Fruit fly (Drosophila melanogaster) whole organism, embryonic: ENCODE data around the gene CG32280.
A peak's percentile ranks its signal among the peaks of the same experiment; 100 is the strongest.

Experiments used
- Bteb2 ChIP-seq: fragments of 200-800 bp; sonication (Bioruptor generic); optimal IDR thresholded peaks from 2 replicates; lab custom pipeline; 2016; ENCODE audit warnings: missing biosample characterization, missing genetic modification characterization
- CG11085 ChIP-seq: fragments of 200-800 bp; sonication (Bioruptor generic); IDR thresholded peaks from 2 replicates; pipeline ENCODE4 v1.3.6; 2022; ENCODE audit warnings: missing biosample characterization, missing genetic modification characterization
- CG17568 ChIP-seq: fragments of 200-800 bp; sonication (Bioruptor generic); optimal IDR thresholded peaks from 2 replicates; lab custom pipeline; 2018; ENCODE audit warnings: missing biosample characterization, mild to moderate bottlenecking, missing genetic modification characterization, moderate library complexity
- CG18599 ChIP-seq: fragments of 200-800 bp; sonication (Bioruptor generic); optimal IDR thresholded peaks from 3 replicates; lab custom pipeline; 2017; ENCODE audit warnings: missing biosample characterization, missing genetic modification characterization, mild to moderate bottlenecking, moderate library complexity, missing genetic modification reagents
- CG2116 ChIP-seq: fragments of 200-800 bp; sonication (Bioruptor generic); optimal IDR thresholded peaks from 3 replicates; lab custom pipeline; 2018; ENCODE audit warnings: missing biosample characterization, mild to moderate bottlenecking, missing genetic modification characterization
- CG2120 ChIP-seq: fragments of 200-800 bp; sonication (Bioruptor generic); optimal IDR thresholded peaks from 3 replicates; lab custom pipeline; 2016; ENCODE audit warnings: missing biosample characterization, missing genetic modification characterization
- CG2129 ChIP-seq: fragments of 200-800 bp; sonication (Bioruptor generic); IDR thresholded peaks from 2 replicates; pipeline ENCODE4 v1.3.6; 2022; ENCODE audit warnings: missing biosample characterization, missing genetic modification characterization; ENCODE audit not compliant: partially characterized antibody
- CG5180 ChIP-seq: fragments of 200-800 bp; sonication (Bioruptor generic); optimal IDR thresholded peaks from 3 replicates; lab custom pipeline; 2017; ENCODE audit warnings: missing biosample characterization, missing genetic modification characterization, mild to moderate bottlenecking, moderate library complexity, missing genetic modification reagents
- CG7556 ChIP-seq: fragments of 200-800 bp; sonication (Bioruptor generic); optimal IDR thresholded peaks from 2 replicates; lab custom pipeline; 2017; ENCODE audit warnings: missing biosample characterization, mild to moderate bottlenecking, missing genetic modification characterization
- CG7987 ChIP-seq: fragments of 200-800 bp; sonication (Bioruptor generic); optimal IDR thresholded peaks from 2 replicates; lab custom pipeline; 2018; ENCODE audit warnings: missing biosample characterization, mild to moderate bottlenecking, missing genetic modification characterization, moderate library complexity
- CG8089 ChIP-seq: fragments of 200-800 bp; sonication (Bioruptor generic); optimal IDR thresholded peaks from 3 replicates; lab custom pipeline; 2016; ENCODE audit warnings: missing biosample characterization, missing genetic modification characterization
- CG8944 ChIP-seq: fragments of 200-800 bp; sonication (Bioruptor generic); optimal IDR thresholded peaks from 3 replicates; lab custom pipeline; 2016; ENCODE audit warnings: missing biosample characterization, missing genetic modification characterization
- CG9609 ChIP-seq: fragments of 200-800 bp; sonication (Bioruptor generic); optimal IDR thresholded peaks from 3 replicates; lab custom pipeline; 2016; ENCODE audit warnings: missing biosample characterization, missing genetic modification characterization
- CG9727 ChIP-seq: fragments of 200-800 bp; sonication (Bioruptor generic); optimal IDR thresholded peaks from 3 replicates; lab custom pipeline; 2017; ENCODE audit warnings: missing biosample characterization, mild to moderate bottlenecking, missing genetic modification characterization
- CG9817 ChIP-seq: fragments of 200-800 bp; sonication (Bioruptor generic); optimal IDR thresholded peaks from 2 replicates; lab custom pipeline; 2018; ENCODE audit warnings: missing biosample characterization, mild to moderate bottlenecking, missing genetic modification characterization, moderate library complexity
- CkIIα-i1 ChIP-seq: fragments of 200-800 bp; sonication (Bioruptor generic); IDR thresholded peaks from 2 replicates; pipeline ENCODE4 v1.3.6; 2022; ENCODE audit warnings: missing biosample characterization, missing genetic modification characterization
- Dll ChIP-seq: fragments of 200-800 bp; sonication (Bioruptor generic); IDR thresholded peaks from 4 replicates; pipeline ENCODE4 v1.3.6; 2022; ENCODE audit warnings: missing biosample characterization, missing genetic modification characterization; ENCODE audit not compliant: partially characterized antibody
- Ets65A ChIP-seq: fragments of 200-800 bp; sonication (Bioruptor generic); peaks from one replicate; lab custom pipeline; 2016; ENCODE audit warnings: missing biosample characterization, missing genetic modification characterization
- Fer3 ChIP-seq: fragments of 200-800 bp; sonication (Bioruptor generic); optimal IDR thresholded peaks from 2 replicates; lab custom pipeline; 2018; ENCODE audit warnings: missing biosample characterization, mild to moderate bottlenecking, missing genetic modification characterization, moderate library complexity
- HLH4C ChIP-seq: fragments of 200-800 bp; sonication (Bioruptor generic); IDR thresholded peaks from 3 replicates; pipeline ENCODE4 v1.3.6; 2022; ENCODE audit warnings: missing biosample characterization, missing genetic modification characterization; ENCODE audit not compliant: partially characterized antibody
- Hand ChIP-seq: fragments of 200-800 bp; sonication (Bioruptor generic); optimal IDR thresholded peaks from 2 replicates; lab custom pipeline; 2017; ENCODE audit warnings: mild to moderate bottlenecking, missing biosample characterization, missing genetic modification reagents, missing genetic modification characterization
- Pdp1 ChIP-seq, 2 experiments: fragments of 200-800 bp; sonication (Bioruptor generic); optimal IDR thresholded peaks; 3 replicates each; lab custom pipeline; 2016; ENCODE audit warnings: missing biosample characterization in 2 of 2, missing genetic modification characterization in 2 of 2, mild to moderate bottlenecking in 1 of 2, moderate library complexity in 1 of 2
- Rfx ChIP-seq: fragments of 200-800 bp; sonication (Bioruptor generic); IDR thresholded peaks from 2 replicates; pipeline ENCODE4 v1.3.6; 2022; ENCODE audit warnings: missing biosample characterization, missing genetic modification characterization
- Sox100B ChIP-seq: fragments of 200-800 bp; sonication (Bioruptor generic); optimal IDR thresholded peaks from 3 replicates; lab custom pipeline; 2018; ENCODE audit warnings: missing biosample characterization, mild to moderate bottlenecking, missing genetic modification characterization
- Vsx1 ChIP-seq: fragments of 200-800 bp; sonication (Bioruptor generic); optimal IDR thresholded peaks from 2 replicates; lab custom pipeline; 2017; ENCODE audit warnings: missing biosample characterization, mild to moderate bottlenecking, missing genetic modification characterization, missing genetic modification reagents
- aop ChIP-seq: fragments of 200-800 bp; sonication (Bioruptor generic); IDR thresholded peaks from 2 replicates; pipeline ENCODE4 v1.3.6; 2022; ENCODE audit warnings: missing biosample characterization, missing genetic modification characterization
- ash1 ChIP-seq: fragments of 200-800 bp; sonication (Bioruptor generic); optimal IDR thresholded peaks from 2 replicates; lab custom pipeline; 2018; ENCODE audit warnings: missing biosample characterization, mild to moderate bottlenecking, missing genetic modification characterization
- chinmo ChIP-seq: fragments of 200-800 bp; sonication (Bioruptor generic); IDR thresholded peaks from 4 replicates; pipeline ENCODE4 v1.3.6; 2022; ENCODE audit warnings: missing biosample characterization, missing genetic modification characterization; ENCODE audit not compliant: partially characterized antibody
- ci ChIP-seq: fragments of 200-800 bp; sonication (Bioruptor generic); IDR thresholded peaks from 3 replicates; pipeline ENCODE4 v1.3.6; 2022; ENCODE audit warnings: missing biosample characterization, missing genetic modification characterization
- crp ChIP-seq, 2 experiments: fragments of 200-800 bp; sonication (Bioruptor generic); optimal IDR thresholded peaks; 2 replicates in 1 of 2; 3 replicates in 1 of 2; lab custom pipeline; 2017; ENCODE audit warnings: missing biosample characterization in 2 of 2, missing genetic modification characterization in 2 of 2, mild to moderate bottlenecking in 1 of 2, moderate library complexity in 1 of 2
- dmrt99B ChIP-seq: fragments of 200-800 bp; sonication (Bioruptor generic); optimal IDR thresholded peaks from 2 replicates; lab custom pipeline; 2018; ENCODE audit warnings: missing biosample characterization, mild to moderate bottlenecking, missing genetic modification characterization, moderate library complexity
- en ChIP-seq: fragments of 200-800 bp; sonication (Bioruptor generic); optimal IDR thresholded peaks from 2 replicates; lab custom pipeline; 2016; ENCODE audit warnings: missing biosample characterization, missing genetic modification characterization
- exex ChIP-seq: fragments of 200-800 bp; sonication (Bioruptor generic); optimal IDR thresholded peaks from 4 replicates; lab custom pipeline; 2018; ENCODE audit warnings: missing biosample characterization, mild to moderate bottlenecking, missing genetic modification characterization, moderate library complexity
- ftz-f1 ChIP-seq: fragments of 200-800 bp; sonication (Bioruptor generic); optimal IDR thresholded peaks from 2 replicates; lab custom pipeline; 2016; ENCODE audit warnings: missing biosample characterization, missing genetic modification characterization
- hb ChIP-seq: fragments of 200-800 bp; sonication (Bioruptor generic); IDR thresholded peaks from 3 replicates; pipeline ENCODE4 v1.3.6; 2022; ENCODE audit warnings: missing biosample characterization, missing genetic modification characterization; ENCODE audit not compliant: partially characterized antibody
- hbn ChIP-seq: fragments of 200-800 bp; sonication (Bioruptor generic); IDR thresholded peaks from 2 replicates; pipeline ENCODE4 v1.3.6; 2022; ENCODE audit warnings: missing biosample characterization, missing genetic modification characterization; ENCODE audit not compliant: partially characterized antibody
- knrl ChIP-seq: fragments of 200-800 bp; sonication (Bioruptor generic); IDR thresholded peaks from 3 replicates; pipeline ENCODE4 v1.3.6; 2022; ENCODE audit warnings: missing biosample characterization, missing genetic modification characterization; ENCODE audit not compliant: partially characterized antibody
- lab ChIP-seq: fragments of 200-800 bp; sonication (Bioruptor generic); optimal IDR thresholded peaks from 3 replicates; lab custom pipeline; 2017; ENCODE audit warnings: missing biosample characterization, missing genetic modification characterization, mild to moderate bottlenecking, moderate library complexity, missing genetic modification reagents
- mirr ChIP-seq: fragments of 200-800 bp; sonication (Bioruptor generic); optimal IDR thresholded peaks from 3 replicates; lab custom pipeline; 2018; ENCODE audit warnings: missing biosample characterization, mild to moderate bottlenecking, missing genetic modification characterization
- pros ChIP-seq: fragments of 200-800 bp; sonication (Bioruptor generic); optimal IDR thresholded peaks from 3 replicates; lab custom pipeline; 2019; ENCODE audit warnings: missing biosample characterization, mild to moderate bottlenecking, missing genetic modification characterization, moderate library complexity
- ranshi ChIP-seq: fragments of 200-800 bp; sonication (Bioruptor generic); IDR thresholded peaks from 2 replicates; pipeline ENCODE4 v1.3.6; 2022; ENCODE audit warnings: missing biosample characterization, missing genetic modification characterization
- sug ChIP-seq: fragments of 200-800 bp; optimal IDR thresholded peaks from 2 replicates; lab custom pipeline; 2019; ENCODE audit warnings: missing biosample characterization, mild to moderate bottlenecking, missing genetic modification characterization, moderate library complexity
- tll ChIP-seq, 2 experiments: fragments of 200-800 bp in 1 of 2; fragments of >200 bp in 1 of 2; sonication (Bioruptor generic) in 1 of 2; optimal IDR thresholded peaks; 2 replicates each; lab custom pipeline; 2017 to 2019; ENCODE audit warnings: missing biosample characterization in 2 of 2, missing genetic modification characterization in 2 of 2, mild to moderate bottlenecking in 1 of 2, moderate library complexity in 1 of 2
- trem ChIP-seq: fragments of 200-800 bp; optimal IDR thresholded peaks from 3 replicates; lab custom pipeline; 2019; ENCODE audit warnings: missing biosample characterization, mild to moderate bottlenecking, missing genetic modification characterization, moderate library complexity
- wdn ChIP-seq: fragments of 200-800 bp; sonication (Bioruptor generic); IDR thresholded peaks from 2 replicates; pipeline ENCODE4 v1.3.6; 2022; ENCODE audit warnings: missing biosample characterization, missing genetic modification characterization
- zf30C ChIP-seq: fragments of 200-800 bp; sonication (Bioruptor generic); optimal IDR thresholded peaks from 3 replicates; lab custom pipeline; 2018; ENCODE audit warnings: missing biosample characterization, mild to moderate bottlenecking, missing genetic modification characterization
- zfh1 ChIP-seq: fragments of 200-800 bp; sonication (Bioruptor generic); IDR thresholded peaks from 3 replicates; pipeline ENCODE4 v1.3.6; 2022; ENCODE audit warnings: missing biosample characterization, missing genetic modification characterization

Gene CG32280

DNA sequence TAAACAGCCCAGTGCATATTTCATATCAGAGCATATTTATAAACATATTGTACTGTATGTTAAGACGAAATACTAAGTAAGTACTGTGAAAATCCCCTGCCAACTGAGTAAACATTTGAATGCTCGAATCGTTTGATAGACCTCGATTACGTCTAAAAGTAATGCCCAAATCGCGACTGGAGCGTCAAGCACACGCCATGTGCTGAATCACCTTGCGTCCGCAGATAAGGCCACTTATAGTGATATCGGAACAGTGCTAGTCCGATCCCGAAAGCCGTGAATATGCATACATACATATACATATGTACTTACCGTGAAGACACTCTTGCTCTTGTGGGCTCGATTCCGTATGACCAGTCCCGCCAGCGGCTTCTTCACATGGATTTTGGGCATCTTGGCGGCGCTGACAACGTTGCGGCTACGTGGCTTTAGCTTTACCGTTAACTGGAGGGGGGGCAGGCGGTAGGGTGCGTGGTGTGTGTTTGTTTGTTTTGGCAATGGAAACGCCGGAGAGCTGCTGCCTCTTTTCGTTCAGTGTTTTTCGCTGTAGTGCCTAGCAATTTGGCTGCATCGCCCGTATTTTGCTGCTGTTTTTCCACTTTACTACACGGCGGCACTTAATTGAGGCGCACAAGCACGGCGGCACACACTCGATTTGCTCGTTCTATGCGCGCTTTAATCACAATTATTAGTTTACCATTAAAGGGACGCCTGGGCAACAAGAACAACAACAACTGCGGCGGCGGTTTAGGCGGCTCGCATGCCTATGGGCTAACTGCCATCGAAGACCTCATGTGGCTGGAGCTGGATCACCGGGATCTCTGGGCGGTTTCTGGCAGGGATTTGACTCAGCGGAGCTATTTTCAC lies 22.2 kb upstream of the CG32280 start (continued):
- TF ChIP-seq CG2116 (GFP tag; lab: Kevin White, UChicago) (no peak), hb (no peak), CG2120 (GFP tag; lab: Kevin White, UChicago) (no peak), Sox100B (GFP tag; lab: Kevin White, UChicago) (no peak), ci (peak; percentile 9; the same call in 1 of the 3 replicates), CkIIα-i1 (GFP tag; lab: Robert Waterston, UW) (no peak), Ets65A (no peak), trem (tag; lab: Kevin White, UChicago) (no peak), CG18599 (GFP tag; lab: Kevin White, UChicago) (peak; percentile 1), CG9817 (tag; lab: Kevin White, UChicago) (no peak), pros (no peak), ash1 (no peak), Dll (GFP tag; lab: Robert Waterston, UW) (no peak), Bteb2 (GFP tag; lab: Kevin White, UChicago) (no peak), CG5180 (GFP tag; lab: Kevin White, UChicago) (no peak), Hand (GFP tag; lab: Kevin White, UChicago) (no peak), Fer3 (tag; lab: Kevin White, UChicago) (no peak), crp (GFP tag; optimal IDR thresholded peaks at IDR 0.05; lab: Kevin White, UChicago) (no peak), sug (tag; lab: Kevin White, UChicago) (peak; percentile 57), CG9609 (GFP tag; lab: Kevin White, UChicago) (no peak), CG7987 (GFP tag; lab: Kevin White, UChicago) (no peak), en (GFP tag; lab: Kevin White, UChicago) (no peak), CG11085 (GFP tag; lab: Robert Waterston, UW) (no peak), CG8089 (no peak), zfh1 (GFP tag; lab: Robert Waterston, UW) (no peak), hbn (GFP tag; lab: Robert Waterston, UW) (0 out of 2 replicates have a peak, but pooled peaks have one; percentile 13), CG2129 (GFP tag; lab: Robert Waterston, UW) (no peak), mirr (GFP tag; lab: Kevin White, UChicago) (peak; percentile 49), ranshi (GFP tag; lab: Robert Waterston, UW) (no peak), chinmo (GFP tag; lab: Robert Waterston, UW) (0 out of 4 replicates have a peak, but pooled peaks have one; percentile 58), HLH4C (GFP tag; lab: Robert Waterston, UW) (0 out of 3 replicates have a peak, but pooled peaks have one; percentile 16), CG9727 (GFP tag; lab: Kevin White, UChicago) (no peak), CG17568 (GFP tag; lab: Kevin White, UChicago) (peak; percentile 1), aop (GFP tag; lab: Robert Waterston, UW) (no peak), tll (GFP tag; optimal IDR thresholded peaks at IDR 0.05; lab: Kevin White, UChicago) (no peak), exex (tag; lab: Kevin White, UChicago) (peak; percentile 64), knrl (no peak), dmrt99B (tag; lab: Kevin White, UChicago) (no peak), zf30C (peak; percentile 62), CG7556 (GFP tag; lab: Kevin White, UChicago) (no peak), Pdp1 (GFP tag; optimal IDR thresholded peaks at IDR 0.05; lab: Kevin White, UChicago) (peak in 1 of 2 experiments; percentile 26), Rfx (GFP tag; lab: Robert Waterston, UW) (no peak), wdn (no peak), ftz-f1 (GFP tag; lab: Kevin White, UChicago) (peak; percentile 3), Vsx1 (GFP tag; lab: Kevin White, UChicago) (no peak), lab (GFP tag; lab: Kevin White, UChicago) (peak; percentile 8), CG8944 (no peak)
